Worm (Caenorhabditis elegans) whole organism, L1 larva: ENCODE data around the gene C14B1.3.

Source experiments
- aly-2 ChIP-seq: fragments of 150-350 bp; optimal IDR thresholded peaks from 2 replicates; lab custom pipeline; 2014; ENCODE audit warnings: missing biosample characterization, missing genetic modification characterization
- ces-1 ChIP-seq: fragments of 150-350 bp; optimal IDR thresholded peaks from 2 replicates; lab custom pipeline; 2014; ENCODE audit warnings: missing biosample characterization, missing genetic modification reagents, missing genetic modification characterization
- efl-3 ChIP-seq: fragments of 200-800 bp; sonication (Bioruptor generic); optimal IDR thresholded peaks from 2 replicates; lab custom pipeline; 2018; ENCODE audit warnings: mild to moderate bottlenecking, missing genetic modification characterization, missing compliant biosample characterization
- nhr-11 ChIP-seq: fragments of 150-350 bp; optimal IDR thresholded peaks from 2 replicates; lab custom pipeline; 2014; ENCODE audit warnings: missing biosample characterization, missing genetic modification characterization
- skn-1 ChIP-seq: fragments of 150-350 bp; optimal IDR thresholded peaks from 2 replicates; lab custom pipeline; 2014; ENCODE audit warnings: missing biosample characterization, missing genetic modification characterization
- zag-1 ChIP-seq: fragments of 150-350 bp; optimal IDR thresholded peaks from 2 replicates; lab custom pipeline; 2014; ENCODE audit warnings: missing biosample characterization, missing genetic modification characterization

DNA sequence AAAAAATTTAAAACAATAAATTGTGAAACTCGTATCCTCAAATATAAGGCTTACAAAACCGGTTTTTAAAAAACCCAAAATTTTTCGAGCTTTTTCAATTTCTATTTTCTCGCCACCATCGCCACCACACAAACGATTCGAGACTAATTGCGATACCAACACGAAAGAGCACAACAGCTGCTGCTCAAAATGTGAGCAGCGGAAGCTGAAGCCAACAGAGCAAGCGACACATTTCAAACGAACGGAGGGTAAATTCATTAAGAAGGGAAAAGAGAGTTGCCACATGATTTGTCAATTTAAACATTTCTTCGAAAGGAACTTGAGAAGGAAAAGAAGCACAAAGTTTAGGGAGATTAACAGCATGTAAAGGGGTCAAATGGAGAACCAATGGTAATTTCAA is 24.3 kb upstream of the C14B1.3 start:
- TF ChIP-seq ces-1 (GFP tag; lab: Kevin White, UChicago) = no peak
- TF ChIP-seq nhr-11 (tag; lab: Kevin White, UChicago) = no peak
- no peak for TF ChIP-seq skn-1 (tag; lab: Kevin White, UChicago)
- TF ChIP-seq aly-2 = no peak
- TF ChIP-seq efl-3 (GFP tag; lab: Kevin White, UChicago) = no peak
- no peak for TF ChIP-seq zag-1 (tag; lab: Kevin White, UChicago)
